Worm (Caenorhabditis elegans) whole organism, young adult: ENCODE measurements around the gene C44C10.12.
A peak's percentile ranks its signal among the peaks of the same experiment; 100 is the strongest.

Source experiments
- D2030.7 ChIP-seq: fragments of 200-800 bp; sonication (Bioruptor generic); IDR thresholded peaks from 2 replicates; pipeline ENCODE4 v1.3.6; 2022; ENCODE audit warnings: missing genetic modification reagents, missing genetic modification characterization, missing compliant biosample characterization
- F23B12.7 ChIP-seq: sonication (generic microtip); optimal IDR thresholded peaks from 2 replicates; lab custom pipeline; 2017; ENCODE audit warnings: missing genetic modification characterization, mild to moderate bottlenecking, missing compliant biosample characterization, antibody characterized with exemption, moderate library complexity; ENCODE audit not compliant: insufficient read depth
- ceh-27 ChIP-seq: fragments of 200-800 bp; sonication (Bioruptor generic); optimal IDR thresholded peaks from 2 replicates; lab custom pipeline; 2018; ENCODE audit warnings: mild to moderate bottlenecking, missing genetic modification characterization, moderate library complexity, missing compliant biosample characterization
- efl-1 ChIP-seq: fragments of 150-350 bp; optimal IDR thresholded peaks from 2 replicates; lab custom pipeline; 2014; ENCODE audit warnings: missing biosample characterization, missing genetic modification reagents, missing genetic modification characterization
- nfya-1 ChIP-seq: sonication (generic microtip); optimal IDR thresholded peaks from 2 replicates; lab custom pipeline; 2017; ENCODE audit warnings: antibody characterized with exemption, missing compliant biosample characterization, missing genetic modification characterization, borderline replicate concordance; ENCODE audit not compliant: insufficient read depth
- nhr-90 ChIP-seq: sonication (generic microtip); optimal IDR thresholded peaks from 2 replicates; lab custom pipeline; 2016; ENCODE audit warnings: missing genotype, mild to moderate bottlenecking, missing genetic modification characterization, missing compliant biosample characterization
- snpc-4 ChIP-seq, 5 experiments: fragments of 150-350 bp in 1 of 5; sonication (generic microtip) in 4 of 5; optimal IDR thresholded peaks; 2 replicates each; lab custom pipeline; 2014 to 2018; ENCODE audit warnings: missing genetic modification characterization in 5 of 5, missing biosample characterization in 3 of 5, antibody characterized with exemption in 2 of 5, mild to moderate bottlenecking in 2 of 5, missing compliant biosample characterization in 2 of 5, missing genotype in 2 of 5, moderate library complexity in 2 of 5, missing genetic modification reagents in 1 of 5
- unc-62 ChIP-seq: fragments of 150-350 bp; optimal IDR thresholded peaks from 2 replicates; lab custom pipeline; 2014; ENCODE audit warnings: missing biosample characterization, missing genetic modification reagents, missing genetic modification characterization
- ztf-28 ChIP-seq: fragments of 200-800 bp; sonication (Bioruptor generic); IDR thresholded peaks from 2 replicates; pipeline ENCODE4 v1.3.6; 2022; ENCODE audit warnings: missing genetic modification reagents, missing genetic modification characterization, missing compliant biosample characterization

DNA sequence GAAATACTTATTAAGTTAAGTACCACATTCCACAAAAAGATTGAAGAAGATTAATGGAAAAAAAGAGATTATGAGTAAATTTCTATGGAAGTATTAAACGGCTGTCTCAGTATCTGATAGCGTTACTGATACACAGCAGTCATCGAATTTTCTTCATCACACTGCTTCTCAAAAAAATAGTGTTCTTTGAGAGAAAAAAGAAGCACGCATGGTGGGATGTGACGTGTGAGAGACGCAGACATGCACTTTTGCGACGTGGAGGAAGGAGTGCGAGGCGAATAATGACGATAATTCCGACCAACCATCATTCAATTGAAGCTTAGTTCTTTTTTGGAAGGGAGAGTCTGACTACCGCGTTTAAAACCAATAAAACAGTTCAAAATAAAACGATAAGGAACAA, 13.4 kb downstream of the C44C10.12 start, which contains the start of gene C44C10.11:
- TF ChIP-seq unc-62 (GFP tag; lab: Kevin White, UChicago) (peak; percentile 49), ceh-27 (GFP tag; lab: Kevin White, UChicago) (no peak), D2030.7 (GFP tag; lab: Robert Waterston, UW) (no peak), snpc-4 (GFP tag; optimal IDR thresholded peaks at IDR 0.05; lab: Kevin White, UChicago) (no peak), snpc-4 (tag; optimal IDR thresholded peaks at IDR 0.05; lab: Kevin White, UChicago) (no peak), nfya-1 (tag; lab: Kevin White, UChicago) (no peak), ztf-28 (GFP tag; lab: Robert Waterston, UW) (no peak), nhr-90 (tag; lab: Kevin White, UChicago) (no peak), F23B12.7 (tag; lab: Kevin White, UChicago) (no peak), efl-1 (GFP tag; lab: Kevin White, UChicago) (no peak)
